Fruit fly (Drosophila melanogaster): ENCODE measurements around the gene CG34015.

CG34015 gene

dm6 chrX:16448252-16449191, at the start of gene CG34015, which contains the start of gene eIF4H1 (continued):
- TF ChIP-seq CG30403 (GFP tag; optimal IDR thresholded peaks at IDR 0.05) (no peak), jing (GFP tag; optimal IDR thresholded peaks at IDR 0.05) (no peak), Dbx (GFP tag; IDR thresholded peaks at IDR 0.05) (no peak)

dm6 chrX:16484533-16484932, 36.4 kb upstream of the CG34015 start:
- no peak for TF ChIP-seq CG32532 (GFP tag; IDR thresholded peaks at IDR 0.05)
- no peak for TF ChIP-seq CG8388 (GFP tag; optimal IDR thresholded peaks at IDR 0.05)
- no peak for TF ChIP-seq HLH3B (GFP tag; IDR thresholded peaks at IDR 0.05)
- peak; percentile 93 for TF ChIP-seq CG8290 (GFP tag; optimal IDR thresholded peaks at IDR 0.05)
- TF ChIP-seq CG8290 (tag; optimal IDR thresholded peaks at IDR 0.05) = no peak
- no peak for TF ChIP-seq crol (GFP tag; IDR thresholded peaks at IDR 0.05)
- peak; percentile 67 for TF ChIP-seq CG7357 (GFP tag; IDR thresholded peaks at IDR 0.05)
- TF ChIP-seq Ets65A (GFP tag) = peak; percentile 6
- TF ChIP-seq Dfd (GFP tag; optimal IDR thresholded peaks at IDR 0.05) = peak in 1 of 2 experiments; percentile 19
- TF ChIP-seq ci (GFP tag; IDR thresholded peaks at IDR 0.05) = no peak
- peak; percentile 24 for TF ChIP-seq Neu2 (GFP tag; optimal IDR thresholded peaks at IDR 0.05; ENCODE audit: borderline replicate concordance)
- no peak for TF ChIP-seq CG2889 (GFP tag; IDR thresholded peaks at IDR 0.05)
- no peak for TF ChIP-seq CG17186 (GFP tag; optimal IDR thresholded peaks at IDR 0.05)
- TF ChIP-seq stwl (tag; optimal IDR thresholded peaks at IDR 0.05) = peak; percentile 46
- peak; percentile 34 for TF ChIP-seq ssp (GFP tag; IDR thresholded peaks at IDR 0.05)

dm6 chrX:16458551-16458950, 10.4 kb upstream of the CG34015 start:
- TF ChIP-seq CG13296 (GFP tag; optimal IDR thresholded peaks at IDR 0.05) (no peak), CG16813 (GFP tag; IDR thresholded peaks at IDR 0.05; ENCODE audit: partially characterized antibody) (no peak), CG7963 (GFP tag; IDR thresholded peaks at IDR 0.05; ENCODE audit: partially characterized antibody) (no peak), CG6654 (GFP tag; optimal IDR thresholded peaks at IDR 0.05) (no peak), tin (GFP tag; optimal IDR thresholded peaks at IDR 0.05) (peak; percentile 2), CG8944 (GFP tag; optimal IDR thresholded peaks at IDR 0.05) (no peak), fd96Cb (tag; optimal IDR thresholded peaks at IDR 0.05) (no peak), mam (GFP tag; optimal IDR thresholded peaks at IDR 0.05) (peak; percentile 32), onecut (GFP tag; IDR thresholded peaks at IDR 0.05) (no peak), oc (tag; optimal IDR thresholded peaks at IDR 0.05) (no peak), kay (GFP tag; optimal IDR thresholded peaks at IDR 0.05) (no peak), pita (GFP tag; optimal IDR thresholded peaks at IDR 0.05) (no peak), Kr (GFP tag; optimal IDR thresholded peaks at IDR 0.05) (no peak), ind (GFP tag; optimal IDR thresholded peaks at IDR 0.05) (peak; percentile 1), peb (GFP tag; IDR thresholded peaks at IDR 0.05) (no peak), grn (GFP tag; optimal IDR thresholded peaks at IDR 0.05) (no peak), CG2712 (tag; optimal IDR thresholded peaks at IDR 0.05) (peak; percentile 3), CG8290 (GFP tag; optimal IDR thresholded peaks at IDR 0.05) (peak; percentile 50), CG8290 (tag; optimal IDR thresholded peaks at IDR 0.05) (peak in 1 of 2 experiments; percentile 53), CG34224 (GFP tag; IDR thresholded peaks at IDR 0.05; ENCODE audit: partially characterized antibody) (no peak), wor (GFP tag; IDR thresholded peaks at IDR 0.05) (no peak), gro (GFP tag; optimal IDR thresholded peaks at IDR 0.05) (no peak), sqz (GFP tag; optimal IDR thresholded peaks at IDR 0.05) (no peak), inv (GFP tag; IDR thresholded peaks at IDR 0.05; ENCODE audit: partially characterized antibody) (no peak), wdn (GFP tag; IDR thresholded peaks at IDR 0.05) (0 out of 2 replicates have a peak, but pooled peaks have one; percentile 40), gsb (GFP tag; IDR thresholded peaks at IDR 0.05) (no peak), Camta (GFP tag; optimal IDR thresholded peaks at IDR 0.05) (no peak), lab (GFP tag; optimal IDR thresholded peaks at IDR 0.05) (no peak), so (GFP tag; IDR thresholded peaks at IDR 0.05) (no peak), Lpt (GFP tag; optimal IDR thresholded peaks at IDR 0.05) (no peak), CG31388 (GFP tag; optimal IDR thresholded peaks at IDR 0.05) (no peak), sens (GFP tag) (peak; percentile 58)
